Worm (Caenorhabditis elegans): ENCODE data around the gene twk-35.

- TF ChIP-seq med-1 (GFP tag; optimal IDR thresholded peaks at IDR 0.05; ENCODE audit: insufficient read depth) (no peak), cog-1 (tag; optimal IDR thresholded peaks at IDR 0.05) (no peak), T22C8.4 (GFP tag; IDR thresholded peaks at IDR 0.05) (no peak), flt-1 (GFP tag; IDR thresholded peaks at IDR 0.05) (no peak)
These were observed 10.4 kb downstream of the twk-35 start for ce11 chrV:20873144-20873543.
